Fruit fly (Drosophila melanogaster) whole organism, embryonic: ENCODE results near the gene Neu2.

Source experiments
- CG10431 ChIP-seq: fragments of 200-800 bp; sonication (Bioruptor generic); optimal IDR thresholded peaks from 3 replicates; lab custom pipeline; 2018; ENCODE audit warnings: missing biosample characterization, mild to moderate bottlenecking, missing genetic modification characterization
- CG11695 ChIP-seq: fragments of 200-800 bp; sonication (Bioruptor generic); IDR thresholded peaks from 3 replicates; pipeline ENCODE4 v1.3.6; 2022; ENCODE audit warnings: missing biosample characterization, missing genetic modification characterization
- CG12219 ChIP-seq: fragments of 200-800 bp; sonication (Bioruptor generic); optimal IDR thresholded peaks from 3 replicates; lab custom pipeline; 2018; ENCODE audit warnings: missing biosample characterization, mild to moderate bottlenecking, missing genetic modification characterization
- CG12769 ChIP-seq: fragments of 200-800 bp; sonication (Bioruptor generic); optimal IDR thresholded peaks from 2 replicates; lab custom pipeline; 2019; ENCODE audit warnings: missing biosample characterization, mild to moderate bottlenecking, missing genetic modification characterization, moderate library complexity
- CG13775 ChIP-seq: fragments of 200-800 bp; sonication (Bioruptor generic); optimal IDR thresholded peaks from 3 replicates; lab custom pipeline; 2017; ENCODE audit warnings: missing biosample characterization, mild to moderate bottlenecking, missing genetic modification characterization
- CG13894 ChIP-seq: fragments of 200-800 bp; sonication (Bioruptor generic); optimal IDR thresholded peaks from 3 replicates; lab custom pipeline; 2018; ENCODE audit warnings: missing biosample characterization, mild to moderate bottlenecking, missing genetic modification characterization, moderate library complexity
- CG14710 ChIP-seq: fragments of 200-800 bp; sonication (Bioruptor generic); optimal IDR thresholded peaks from 3 replicates; lab custom pipeline; 2019; ENCODE audit warnings: missing biosample characterization, mild to moderate bottlenecking, missing genetic modification characterization, moderate library complexity
- CG16815 ChIP-seq: fragments of 200-800 bp; sonication (Bioruptor generic); optimal IDR thresholded peaks from 3 replicates; lab custom pipeline; 2017; ENCODE audit warnings: missing biosample characterization, mild to moderate bottlenecking, missing genetic modification characterization
- CG17359 ChIP-seq: fragments of 200-800 bp; sonication (Bioruptor generic); optimal IDR thresholded peaks from 3 replicates; lab custom pipeline; 2018; ENCODE audit warnings: missing biosample characterization, mild to moderate bottlenecking, missing genetic modification characterization, moderate library complexity
- CG2120 ChIP-seq: fragments of 200-800 bp; sonication (Bioruptor generic); optimal IDR thresholded peaks from 3 replicates; lab custom pipeline; 2016; ENCODE audit warnings: missing biosample characterization, missing genetic modification characterization
- CG32532 ChIP-seq: fragments of 200-800 bp; sonication (Bioruptor generic); IDR thresholded peaks from 2 replicates; pipeline ENCODE4 v1.3.6; 2022; ENCODE audit warnings: missing biosample characterization, missing genetic modification characterization
- CG34376 ChIP-seq: fragments of 200-800 bp; sonication (Bioruptor generic); optimal IDR thresholded peaks from 2 replicates; lab custom pipeline; 2018; ENCODE audit warnings: missing biosample characterization, mild to moderate bottlenecking, missing genetic modification characterization
- CG4707 ChIP-seq: fragments of 200-800 bp; sonication (Bioruptor generic); optimal IDR thresholded peaks from 2 replicates; lab custom pipeline; 2018; ENCODE audit warnings: missing biosample characterization, mild to moderate bottlenecking, missing genetic modification characterization, moderate library complexity
- CG7786 ChIP-seq: fragments of 200-800 bp; sonication (Bioruptor generic); optimal IDR thresholded peaks from 2 replicates; lab custom pipeline; 2016; ENCODE audit warnings: missing biosample characterization, missing genetic modification characterization
- CG7839 ChIP-seq: fragments of 200-800 bp; sonication (Bioruptor generic); optimal IDR thresholded peaks from 3 replicates; lab custom pipeline; 2018; ENCODE audit warnings: missing biosample characterization, mild to moderate bottlenecking, missing genetic modification characterization, moderate library complexity
- D19B ChIP-seq: fragments of 200-800 bp; sonication (Bioruptor generic); optimal IDR thresholded peaks from 2 replicates; lab custom pipeline; 2017; ENCODE audit warnings: missing biosample characterization, mild to moderate bottlenecking, missing genetic modification characterization
- HHEX ChIP-seq: fragments of 200-800 bp; sonication (Bioruptor generic); optimal IDR thresholded peaks from 3 replicates; lab custom pipeline; 2017; ENCODE audit warnings: missing biosample characterization, mild to moderate bottlenecking, missing genetic modification characterization, missing genetic modification reagents
- HLH3B ChIP-seq: fragments of 200-800 bp; sonication (Bioruptor generic); IDR thresholded peaks from 2 replicates; pipeline ENCODE4 v1.3.6; 2022; ENCODE audit warnings: missing biosample characterization, missing genetic modification characterization
- HmgZ ChIP-seq: fragments of 200-800 bp; sonication (Bioruptor generic); optimal IDR thresholded peaks from 2 replicates; lab custom pipeline; 2018; ENCODE audit warnings: missing biosample characterization, mild to moderate bottlenecking, missing genetic modification characterization
- Hmr ChIP-seq: fragments of 200-800 bp; sonication (Bioruptor generic); optimal IDR thresholded peaks from 3 replicates; lab custom pipeline; 2017; ENCODE audit warnings: mild to moderate bottlenecking, missing biosample characterization, missing genetic modification reagents, missing genetic modification characterization
- Hr78 ChIP-seq, 2 experiments: fragments of 200-800 bp in 1 of 2; fragments of >200 bp in 1 of 2; sonication (Bioruptor generic) in 1 of 2; optimal IDR thresholded peaks; 2 replicates each; lab custom pipeline; 2017 to 2019; ENCODE audit warnings: missing biosample characterization in 2 of 2, missing genetic modification characterization in 2 of 2, mild to moderate bottlenecking in 1 of 2, moderate library complexity in 1 of 2
- Hsf ChIP-seq: fragments of 200-800 bp; sonication (Bioruptor generic); optimal IDR thresholded peaks from 3 replicates; lab custom pipeline; 2016; ENCODE audit warnings: missing biosample characterization, missing genetic modification characterization
- MBD-R2 ChIP-seq: fragments of 200-800 bp; sonication (Bioruptor generic); IDR thresholded peaks from 2 replicates; pipeline ENCODE4 v1.3.6; 2022; ENCODE audit warnings: missing biosample characterization, missing genetic modification characterization
- Mad ChIP-seq: fragments of 200-800 bp; sonication (Bioruptor generic); optimal IDR thresholded peaks from 2 replicates; lab custom pipeline; 2016; ENCODE audit warnings: missing biosample characterization, missing genetic modification characterization
- NFAT ChIP-seq: fragments of 200-800 bp; sonication (Bioruptor generic); IDR thresholded peaks from 2 replicates; pipeline ENCODE4 v1.3.6; 2022; ENCODE audit warnings: missing biosample characterization, missing genetic modification characterization
- Sox102F ChIP-seq: fragments of 200-800 bp; sonication (Bioruptor generic); optimal IDR thresholded peaks from 2 replicates; lab custom pipeline; 2018; ENCODE audit warnings: missing biosample characterization, mild to moderate bottlenecking, missing genetic modification characterization, moderate library complexity
- Xbp1 ChIP-seq: fragments of 200-800 bp; sonication (Bioruptor generic); optimal IDR thresholded peaks from 3 replicates; lab custom pipeline; 2016; ENCODE audit warnings: missing biosample characterization, mild to moderate bottlenecking, missing genetic modification characterization
- aop ChIP-seq: fragments of 200-800 bp; sonication (Bioruptor generic); IDR thresholded peaks from 2 replicates; pipeline ENCODE4 v1.3.6; 2022; ENCODE audit warnings: missing biosample characterization, missing genetic modification characterization
- az2 ChIP-seq: fragments of 200-800 bp; sonication (Bioruptor generic); optimal IDR thresholded peaks from 3 replicates; lab custom pipeline; 2016; ENCODE audit warnings: missing biosample characterization, missing genetic modification characterization
- btn ChIP-seq: fragments of 200-800 bp; sonication (Bioruptor generic); optimal IDR thresholded peaks from 2 replicates; lab custom pipeline; 2016; ENCODE audit warnings: missing biosample characterization, missing genetic modification characterization
- danr ChIP-seq: fragments of 200-800 bp; sonication (Bioruptor generic); IDR thresholded peaks from 2 replicates; pipeline ENCODE4 v1.3.6; 2022; ENCODE audit warnings: missing biosample characterization, missing genetic modification characterization
- dati ChIP-seq: fragments of 200-800 bp; sonication (Bioruptor generic); IDR thresholded peaks from 2 replicates; pipeline ENCODE4 v1.3.6; 2022; ENCODE audit warnings: missing biosample characterization, missing genetic modification characterization
- ems ChIP-seq: fragments of 200-800 bp; sonication (Bioruptor generic); optimal IDR thresholded peaks from 3 replicates; lab custom pipeline; 2016; ENCODE audit warnings: missing biosample characterization, missing genetic modification characterization
- fd3F ChIP-seq: fragments of 200-800 bp; sonication (Bioruptor generic); optimal IDR thresholded peaks from 2 replicates; lab custom pipeline; 2018; ENCODE audit warnings: missing biosample characterization, mild to moderate bottlenecking, missing genetic modification characterization, moderate library complexity
- gce ChIP-seq: fragments of 200-800 bp; sonication (Bioruptor generic); IDR thresholded peaks from 3 replicates; pipeline ENCODE4 v1.3.6; 2022; ENCODE audit warnings: missing biosample characterization, missing genetic modification characterization
- gem ChIP-seq: fragments of 200-800 bp; sonication (Bioruptor generic); optimal IDR thresholded peaks from 2 replicates; lab custom pipeline; 2019; ENCODE audit warnings: missing biosample characterization, mild to moderate bottlenecking, missing genetic modification characterization, moderate library complexity
- her ChIP-seq: fragments of 200-800 bp; sonication (Bioruptor generic); optimal IDR thresholded peaks from 2 replicates; lab custom pipeline; 2016; ENCODE audit warnings: missing biosample characterization, missing genetic modification characterization
- lmd ChIP-seq: fragments of 200-800 bp; sonication (Bioruptor generic); IDR thresholded peaks from 2 replicates; pipeline ENCODE4 v1.3.6; 2022; ENCODE audit warnings: missing biosample characterization, missing genetic modification characterization
- prd ChIP-seq, 3 experiments: fragments of >200 bp in 2 of 3; fragments of 200-800 bp in 1 of 3; sonication (Bioruptor generic) in 1 of 3; optimal IDR thresholded peaks in 2 of 3; IDR thresholded peaks in 1 of 3; 2 replicates in 2 of 3; 3 replicates in 1 of 3; pipeline versions ENCODE4 v1.3.6 to Lab custom; 2017 to 2022; ENCODE audit warnings: missing biosample characterization in 1 of 3, missing genetic modification characterization in 1 of 3
- row ChIP-seq: fragments of 200-800 bp; sonication (Bioruptor generic); IDR thresholded peaks from 3 replicates; pipeline ENCODE4 v1.3.6; 2022; ENCODE audit warnings: missing biosample characterization, missing genetic modification characterization
- sc ChIP-seq, 3 experiments: fragments of >200 bp in 2 of 3; fragments of 200-800 bp in 1 of 3; sonication (Bioruptor generic) in 1 of 3; optimal IDR thresholded peaks; 2 replicates in 2 of 3; 3 replicates in 1 of 3; lab custom pipeline; 2017; ENCODE audit warnings: mild to moderate bottlenecking in 1 of 3, missing biosample characterization in 1 of 3, missing genetic modification characterization in 1 of 3, missing genetic modification reagents in 1 of 3
- slp2 ChIP-seq: fragments of 200-800 bp; sonication (Bioruptor generic); optimal IDR thresholded peaks from 2 replicates; lab custom pipeline; 2016; ENCODE audit warnings: missing biosample characterization, missing genetic modification characterization
- ssp ChIP-seq: fragments of 200-800 bp; sonication (Bioruptor generic); IDR thresholded peaks from 2 replicates; pipeline ENCODE4 v1.3.6; 2022; ENCODE audit warnings: missing biosample characterization, missing genetic modification characterization
- sug ChIP-seq: fragments of 200-800 bp; optimal IDR thresholded peaks from 2 replicates; lab custom pipeline; 2019; ENCODE audit warnings: missing biosample characterization, mild to moderate bottlenecking, missing genetic modification characterization, moderate library complexity
- ttk ChIP-seq: fragments of 200-800 bp; sonication (Bioruptor generic); IDR thresholded peaks from 2 replicates; pipeline ENCODE4 v2.1.2; 2022; ENCODE audit warnings: missing biosample characterization, missing genetic modification characterization
- unpg ChIP-seq: fragments of 200-800 bp; sonication (Bioruptor generic); optimal IDR thresholded peaks from 3 replicates; lab custom pipeline; 2018; ENCODE audit warnings: missing biosample characterization, mild to moderate bottlenecking, missing genetic modification characterization, moderate library complexity
- vvl ChIP-seq: fragments of 200-800 bp; sonication (Bioruptor generic); IDR thresholded peaks from 2 replicates; pipeline ENCODE4 v1.3.6; 2022; ENCODE audit warnings: missing biosample characterization, missing genetic modification characterization

The Neu2 gene

DNA sequence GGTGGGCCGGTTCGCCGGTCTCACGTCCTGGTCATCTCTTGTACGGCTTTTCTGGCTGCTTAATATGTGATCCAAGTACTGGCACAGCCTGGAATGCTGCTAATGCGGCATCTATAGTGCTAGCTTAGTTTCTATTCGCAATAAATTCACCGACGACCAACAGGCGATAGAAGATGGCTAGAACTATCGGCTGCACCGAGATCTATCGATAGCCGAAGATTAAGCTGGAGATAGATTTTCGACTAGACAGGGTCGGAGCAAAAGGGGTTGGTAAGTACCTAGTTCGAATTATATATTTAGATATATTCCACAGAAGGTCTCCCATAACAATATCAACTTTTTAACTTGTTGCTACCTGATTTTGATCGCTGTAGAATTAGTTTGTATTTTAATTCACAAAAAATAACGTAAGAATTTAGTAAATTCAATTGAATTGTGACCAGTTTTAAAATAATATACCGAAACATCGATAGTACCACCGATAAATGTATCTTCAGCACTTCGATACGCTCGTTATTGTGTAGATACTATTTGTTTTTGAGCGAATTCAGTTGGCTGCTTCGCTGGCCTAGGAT, 17.1 kb upstream of the Neu2 start, which contains the start of the genes Glg1 and M6 (continued):
- TF ChIP-seq Xbp1 (GFP tag; lab: Kevin White, UChicago): peak; percentile 75
- TF ChIP-seq aop: 0 out of 2 replicates have a peak, but pooled peaks have one; percentile 17
- TF ChIP-seq CG16815 (GFP tag; lab: Kevin White, UChicago): peak; percentile 43
- TF ChIP-seq NFAT (GFP tag; lab: Robert Waterston, UW): peak; percentile 60
- TF ChIP-seq Hr78 (GFP tag; optimal IDR thresholded peaks at IDR 0.05; lab: Kevin White, UChicago): peak in 1 of 2 experiments; percentile 40
- TF ChIP-seq CG13894 (tag; lab: Kevin White, UChicago): no peak
- peak; percentile 64; the same call in 1 of the 2 replicates for TF ChIP-seq vvl (GFP tag; lab: Robert Waterston, UW)

DNA sequence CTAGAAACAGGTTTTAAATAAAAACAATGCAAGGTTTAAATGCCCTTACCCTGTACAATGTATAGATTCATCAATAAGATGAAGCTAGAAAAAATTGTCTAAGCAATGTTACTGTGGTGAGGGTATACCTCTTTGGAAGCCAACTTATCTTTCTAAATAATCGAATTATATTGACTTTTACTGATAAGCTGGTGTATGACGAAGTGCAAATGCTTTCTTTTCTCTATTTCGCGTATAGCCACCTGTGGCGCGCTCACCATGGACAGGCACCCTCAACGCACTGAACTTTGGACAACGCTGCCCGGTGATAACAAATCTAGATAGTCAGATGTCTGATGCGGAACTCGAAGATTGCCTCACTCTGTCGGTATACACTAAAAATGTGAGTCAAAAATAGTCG, 11.5 kb upstream of the Neu2 start:
- peak; percentile 13 for TF ChIP-seq HmgZ (tag; lab: Kevin White, UChicago)
- peak; percentile 5 for TF ChIP-seq unpg (GFP tag; lab: Kevin White, UChicago)
- TF ChIP-seq CG7786 (GFP tag; lab: Kevin White, UChicago): peak; percentile 1
- TF ChIP-seq CG7839 (tag; lab: Kevin White, UChicago): peak; percentile 27
- TF ChIP-seq CG12769 (tag; lab: Kevin White, UChicago): peak; percentile 15
- TF ChIP-seq CG2120 (GFP tag; lab: Kevin White, UChicago): peak; percentile 5
- no peak for TF ChIP-seq ssp (GFP tag; lab: Robert Waterston, UW)
- no peak for TF ChIP-seq prd (optimal IDR thresholded peaks at IDR 0.05; lab: Kevin White, UChicago)
- TF ChIP-seq prd (GFP tag; IDR thresholded peaks at IDR 0.05; lab: Robert Waterston, UW): peak; percentile 22; the same call in 1 of the 3 replicates
- TF ChIP-seq sc (optimal IDR thresholded peaks at IDR 0.05; lab: Kevin White, UChicago): no peak
- TF ChIP-seq sc (GFP tag; optimal IDR thresholded peaks at IDR 0.05; lab: Kevin White, UChicago): no peak
- TF ChIP-seq CG10431 (GFP tag; lab: Kevin White, UChicago): no peak
- TF ChIP-seq sug: peak; percentile 61
- no peak for TF ChIP-seq az2 (GFP tag; lab: Kevin White, UChicago)
- TF ChIP-seq CG11695 (GFP tag; lab: Robert Waterston, UW): peak; percentile 46; the same call in 1 of the 3 replicates
- peak; percentile 50; the same call in 1 of the 2 replicates for TF ChIP-seq CG32532 (GFP tag; lab: Robert Waterston, UW)
- no peak for TF ChIP-seq danr (GFP tag; lab: Robert Waterston, UW)
- TF ChIP-seq row (GFP tag; lab: Robert Waterston, UW): peak; percentile 64; the same call in 2 of the 3 replicates
- peak; percentile 9 for TF ChIP-seq fd3F
- TF ChIP-seq CG13775 (GFP tag; lab: Kevin White, UChicago): no peak
- TF ChIP-seq ems (GFP tag; lab: Kevin White, UChicago): no peak
- peak; percentile 30 for TF ChIP-seq D19B (GFP tag; lab: Kevin White, UChicago)
- TF ChIP-seq slp2 (GFP tag; lab: Kevin White, UChicago): no peak
- peak; percentile 36 for TF ChIP-seq Hmr
- no peak for TF ChIP-seq Mad (GFP tag; lab: Kevin White, UChicago)
- TF ChIP-seq ttk: 0 out of 2 replicates have a peak, but pooled peaks have one; percentile 15
- TF ChIP-seq CG34376 (GFP tag; lab: Kevin White, UChicago): peak; percentile 25
- TF ChIP-seq Hsf (GFP tag; lab: Kevin White, UChicago): no peak
- TF ChIP-seq btn (GFP tag; lab: Kevin White, UChicago): no peak
- no peak for TF ChIP-seq HHEX (GFP tag; lab: Kevin White, UChicago)
- no peak for TF ChIP-seq CG14710 (tag; lab: Kevin White, UChicago)
- TF ChIP-seq her: no peak
- TF ChIP-seq gem (tag; lab: Kevin White, UChicago): peak; percentile 38
- no peak for TF ChIP-seq gce (GFP tag; lab: Robert Waterston, UW)
- peak; percentile 40 for TF ChIP-seq CG17359 (tag; lab: Kevin White, UChicago)
- no peak for TF ChIP-seq CG12219 (GFP tag; lab: Kevin White, UChicago)
- peak; percentile 38; the same call in 1 of the 2 replicates for TF ChIP-seq lmd (GFP tag; lab: Robert Waterston, UW)
- peak; percentile 62 for TF ChIP-seq vvl (GFP tag; lab: Robert Waterston, UW)
- TF ChIP-seq MBD-R2 (GFP tag; lab: Robert Waterston, UW): no peak
- no peak for TF ChIP-seq CG4707
- no peak for TF ChIP-seq dati (GFP tag; lab: Robert Waterston, UW)
- TF ChIP-seq Sox102F (GFP tag; lab: Kevin White, UChicago): peak; percentile 30
- TF ChIP-seq HLH3B (GFP tag; lab: Robert Waterston, UW): peak; percentile 47; the same call in 1 of the 2 replicates
